Fruit fly (Drosophila melanogaster) whole organism, larva: ENCODE data around the gene CG5973.

Source experiments
- noc ChIP-seq: fragments of 200-800 bp; sonication (Bioruptor generic); optimal IDR thresholded peaks from 3 replicates; lab custom pipeline; 2019; ENCODE audit warnings: missing biosample characterization, mild to moderate bottlenecking, missing genetic modification characterization, moderate library complexity

Gene CG5973

dm6 chr2L:7419408-7420304 lies 17.6 kb upstream of the CG5973 start:
- TF ChIP-seq noc (tag; lab: Kevin White, UChicago), result peak; percentile 32

- peak; percentile 32 for TF ChIP-seq noc (tag; lab: Kevin White, UChicago)
These were observed 16.7 kb upstream of the CG5973 start for dm6 chr2L:7420305-7421287.

dm6 chr2L:7422429-7423283 lies 14.6 kb upstream of the CG5973 start:
- TF ChIP-seq noc (tag; lab: Kevin White, UChicago), result no peak

- peak; percentile 79 for TF ChIP-seq noc (tag; lab: Kevin White, UChicago)
These were observed 13.9 kb upstream of the CG5973 start for dm6 chr2L:7423333-7423895.

dm6 chr2L:7424282-7424905 lies 12.9 kb upstream of the CG5973 start:
- TF ChIP-seq noc (tag; lab: Kevin White, UChicago), result no peak

dm6 chr2L:7424907-7425689 lies 12.2 kb upstream of the CG5973 start:
- peak; percentile 87 for TF ChIP-seq noc (tag; lab: Kevin White, UChicago)

dm6 chr2L:7425690-7426056 lies 11.6 kb upstream of the CG5973 start:
- TF ChIP-seq noc (tag; lab: Kevin White, UChicago), result no peak

dm6 chr2L:7426326-7427066 lies 10.8 kb upstream of the CG5973 start, which contains the start of gene muc:
muc (plus strand) TSS chr2L:7426866.
- TF ChIP-seq noc (tag; lab: Kevin White, UChicago), result no peak

- TF ChIP-seq noc (tag; lab: Kevin White, UChicago), result peak; percentile 49
These were observed 10.1 kb upstream of the CG5973 start for dm6 chr2L:7427067-7427785.

dm6 chr2L:7427786-7428137 lies 9.5 kb upstream of the CG5973 start:
- TF ChIP-seq noc (tag; lab: Kevin White, UChicago), result no peak

dm6 chr2L:7430313-7430712 lies 7.0 kb upstream of the CG5973 start:
- no peak for TF ChIP-seq noc (tag; lab: Kevin White, UChicago)

- peak; percentile 42 for TF ChIP-seq noc (tag; lab: Kevin White, UChicago)
These were observed 5.3 kb upstream of the CG5973 start for dm6 chr2L:7431861-7432601.
